Worm (Caenorhabditis elegans) whole organism, early embryonic: ENCODE data around the gene gst-8.

Source experiments
- B0310.2 ChIP-seq: sonication (generic microtip); optimal IDR thresholded peaks from 2 replicates; lab custom pipeline; 2016; ENCODE audit warnings: mild to moderate bottlenecking, missing genetic modification characterization, missing compliant biosample characterization
- F13C5.2 ChIP-seq: sonication (generic microtip); optimal IDR thresholded peaks from 2 replicates; lab custom pipeline; 2017; ENCODE audit warnings: mild to moderate bottlenecking, missing genetic modification characterization, inconsistent platforms, missing compliant biosample characterization
- ama-1 ChIP-seq: fragments of 150-350 bp; optimal IDR thresholded peaks from 2 replicates; lab custom pipeline; 2014
- ceh-36 ChIP-seq: sonication (generic microtip); optimal IDR thresholded peaks from 2 replicates; lab custom pipeline; 2016; ENCODE audit warnings: missing genetic modification characterization, inconsistent platforms, missing compliant biosample characterization
- flt-1 ChIP-seq: fragments of 200-800 bp; sonication (Bioruptor generic); IDR thresholded peaks from 2 replicates; pipeline ENCODE4 v1.3.6; 2022; ENCODE audit warnings: missing genetic modification characterization, missing compliant biosample characterization
- hmg-4 ChIP-seq: fragments of 200-800 bp; sonication (Bioruptor generic); optimal IDR thresholded peaks from 2 replicates; lab custom pipeline; 2018; ENCODE audit warnings: mild to moderate bottlenecking, missing genetic modification characterization, missing compliant biosample characterization
- hnd-1 ChIP-seq: sonication (generic microtip); optimal IDR thresholded peaks from 2 replicates; lab custom pipeline; 2016; ENCODE audit warnings: missing genetic modification characterization, missing compliant biosample characterization
- scrt-1 ChIP-seq: fragments of 200-800 bp; sonication (Bioruptor generic); IDR thresholded peaks from 2 replicates; pipeline ENCODE4 v1.3.6; 2022; ENCODE audit warnings: missing genetic modification characterization, missing compliant biosample characterization
- tra-4 ChIP-seq: sonication (generic microtip); optimal IDR thresholded peaks from 2 replicates; lab custom pipeline; 2017; ENCODE audit warnings: missing genetic modification characterization, missing compliant biosample characterization

ce11 chrII:4867476-4867875 is 16.0 kb upstream of the gst-8 start, which contains the start of gene col-17:
- TF ChIP-seq hnd-1 (no peak), B0310.2 (tag; lab: Kevin White, UChicago) (no peak), hmg-4 (no peak), ama-1 (lab: Kevin White, UChicago) (no peak), tra-4 (tag; lab: Kevin White, UChicago) (no peak), ceh-36 (tag; lab: Kevin White, UChicago) (no peak), flt-1 (no peak), F13C5.2 (tag; lab: Kevin White, UChicago) (no peak), scrt-1 (no peak)
